Worm (Caenorhabditis elegans): Measurements from ENCODE around the gene F18E9.3.

DNA sequence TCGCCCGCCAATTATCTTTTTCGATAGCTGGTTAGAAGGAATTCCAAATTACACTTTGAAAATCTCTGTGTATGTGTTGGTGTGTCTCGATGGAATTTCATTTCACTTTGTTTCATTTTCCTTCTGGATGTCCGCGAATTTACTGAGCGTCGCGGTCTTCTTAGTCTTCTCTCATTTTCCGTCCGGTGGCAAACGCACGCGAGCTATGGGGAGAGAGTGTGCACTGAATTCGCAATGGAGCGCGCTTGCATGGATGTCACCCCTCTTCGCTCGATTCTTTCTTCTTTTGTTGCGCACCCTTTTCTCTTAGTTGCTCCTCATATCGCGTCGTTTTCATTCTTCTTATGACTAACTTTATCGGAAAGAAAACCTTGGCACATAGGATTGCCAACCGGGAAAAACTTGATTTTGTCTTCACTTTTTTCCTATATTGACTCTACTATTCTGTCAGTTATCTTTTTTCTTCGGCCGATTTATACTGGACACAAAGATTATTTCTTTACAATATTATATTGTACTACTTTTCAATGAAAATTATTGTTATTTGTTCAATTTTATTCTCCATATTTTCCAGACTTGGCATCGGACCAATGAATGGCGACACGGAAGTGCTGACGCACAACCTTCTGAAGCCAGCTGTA lies 34.1 kb upstream of the F18E9.3 start, which contains the start of gene dhhc-14:
- TF ChIP-seq skn-1 (tag; optimal IDR thresholded peaks at IDR 0.05) (no peak), fkh-10 (GFP tag; optimal IDR thresholded peaks at IDR 0.05) (no peak), ceh-82 (tag; optimal IDR thresholded peaks at IDR 0.05) (peak in 2 of 3 experiments; percentile 38 to 84), mep-1 (tag; optimal IDR thresholded peaks at IDR 0.05) (peak; percentile 44), nhr-28 (tag; optimal IDR thresholded peaks at IDR 0.05) (no peak), unc-62 (GFP tag; optimal IDR thresholded peaks at IDR 0.05) (no peak), mdl-1 (tag; optimal IDR thresholded peaks at IDR 0.05) (peak in 1 of 2 experiments; percentile 67)
